Worm (Caenorhabditis elegans) whole organism, young adult: Measurements from ENCODE around the gene B0035.3.

Experiments used
- aptf-3 ChIP-seq: fragments of 200-800 bp; sonication (Bioruptor generic); IDR thresholded peaks from 2 replicates; pipeline ENCODE4 v1.3.6; 2022; ENCODE audit warnings: missing genetic modification characterization, missing compliant biosample characterization
- bed-2 ChIP-seq: fragments of 200-800 bp; sonication (Bioruptor generic); IDR thresholded peaks from 2 replicates; pipeline ENCODE4 v1.3.6; 2022; ENCODE audit warnings: missing genetic modification reagents, missing genetic modification characterization, missing compliant biosample characterization
- egrh-3 ChIP-seq: fragments of 200-800 bp; sonication (Bioruptor generic); IDR thresholded peaks from 2 replicates; pipeline ENCODE4 v1.3.6; 2022; ENCODE audit warnings: missing genetic modification reagents, missing genetic modification characterization, missing compliant biosample characterization
- lin-40 ChIP-seq: sonication (generic microtip); optimal IDR thresholded peaks from 2 replicates; lab custom pipeline; 2016; ENCODE audit warnings: missing genetic modification characterization, mild to moderate bottlenecking, missing compliant biosample characterization, missing genotype, missing genetic modification reagents
- nfya-1 ChIP-seq: sonication (generic microtip); optimal IDR thresholded peaks from 2 replicates; lab custom pipeline; 2017; ENCODE audit warnings: antibody characterized with exemption, missing compliant biosample characterization, missing genetic modification characterization, borderline replicate concordance; ENCODE audit not compliant: insufficient read depth
- nfyb-1 ChIP-seq: fragments of 200-800 bp; sonication (Bioruptor generic); IDR thresholded peaks from 2 replicates; pipeline ENCODE4 v1.3.6; 2022; ENCODE audit warnings: missing genetic modification reagents, missing genetic modification characterization, missing compliant biosample characterization
- pbrm-1 ChIP-seq: fragments of 200-800 bp; sonication (Bioruptor generic); IDR thresholded peaks from 2 replicates; pipeline ENCODE4 v1.3.6; 2022; ENCODE audit warnings: missing genetic modification reagents, missing genetic modification characterization, missing compliant biosample characterization
- pha-4 ChIP-seq: fragments of 150-350 bp; sonication (generic microtip); optimal IDR thresholded peaks from 2 replicates; lab custom pipeline; 2014; ENCODE audit warnings: missing biosample characterization, missing genetic modification reagents, missing genetic modification characterization
- snpc-3.4 ChIP-seq: sonication (generic microtip); optimal IDR thresholded peaks from 2 replicates; lab custom pipeline; 2017; ENCODE audit warnings: missing genetic modification characterization, mild to moderate bottlenecking, missing compliant biosample characterization, antibody characterized with exemption, moderate library complexity, missing genotype, missing genetic modification reagents

- no peak for TF ChIP-seq snpc-3.4 (tag; lab: Kevin White, UChicago)
- no peak for TF ChIP-seq nfya-1
- no peak for TF ChIP-seq nfyb-1 (GFP tag; lab: Robert Waterston, UW)
- no peak for TF ChIP-seq aptf-3 (GFP tag; lab: Robert Waterston, UW)
- TF ChIP-seq pha-4 (tag; lab: Kevin White, UChicago): no peak
- no peak for TF ChIP-seq egrh-3 (GFP tag; lab: Robert Waterston, UW)
- TF ChIP-seq pbrm-1 (GFP tag; lab: Robert Waterston, UW): no peak
- TF ChIP-seq bed-2: no peak
- no peak for TF ChIP-seq lin-40
Observed at ce11 chrIV:11276026-11276425, 38.8 kb downstream of the B0035.3 start.
